Fruit fly (Drosophila melanogaster) whole organism, prepupa: Measurements from ENCODE around the gene CG14024.

Experiments used
- Blimp-1 ChIP-seq: fragments of 200-800 bp; sonication (Bioruptor generic); optimal IDR thresholded peaks from 3 replicates; lab custom pipeline; 2017; ENCODE audit warnings: missing biosample characterization, missing genetic modification characterization, mild to moderate bottlenecking, moderate library complexity, missing genetic modification reagents
- CG10631 ChIP-seq: fragments of 200-800 bp; sonication (Bioruptor generic); optimal IDR thresholded peaks from 2 replicates; lab custom pipeline; 2016; ENCODE audit warnings: missing biosample characterization, missing genetic modification characterization
- CG11294 ChIP-seq: fragments of 200-800 bp; sonication (Bioruptor generic); IDR thresholded peaks from 2 replicates; pipeline ENCODE4 v1.3.6; 2022; ENCODE audit warnings: missing biosample characterization, missing genetic modification characterization
- CG6276 ChIP-seq: fragments of 200-800 bp; sonication (Bioruptor generic); optimal IDR thresholded peaks from 2 replicates; lab custom pipeline; 2017; ENCODE audit warnings: missing biosample characterization, mild to moderate bottlenecking, missing genetic modification characterization
- CG6854 ChIP-seq: fragments of 200-800 bp; sonication (Bioruptor generic); optimal IDR thresholded peaks from 2 replicates; lab custom pipeline; 2017; ENCODE audit warnings: missing biosample characterization, mild to moderate bottlenecking, missing genetic modification characterization
- CG8632 ChIP-seq: fragments of 200-800 bp; sonication (Bioruptor generic); optimal IDR thresholded peaks from 3 replicates; lab custom pipeline; 2016; ENCODE audit warnings: missing biosample characterization, missing genetic modification characterization
- Eip75B ChIP-seq: fragments of 200-800 bp; sonication (Bioruptor generic); optimal IDR thresholded peaks from 3 replicates; lab custom pipeline; 2016; ENCODE audit warnings: missing biosample characterization, missing genetic modification characterization
- Eip93F ChIP-seq: fragments of 200-800 bp; sonication (Bioruptor generic); optimal IDR thresholded peaks from 2 replicates; lab custom pipeline; 2016; ENCODE audit warnings: missing biosample characterization, mild to moderate bottlenecking, missing genetic modification characterization
- Hr39 ChIP-seq: fragments of 200-800 bp; sonication (Bioruptor generic); optimal IDR thresholded peaks from 2 replicates; lab custom pipeline; 2016; ENCODE audit warnings: missing biosample characterization, missing genetic modification characterization
- Sox102F ChIP-seq: fragments of 200-800 bp; sonication (Bioruptor generic); optimal IDR thresholded peaks from 2 replicates; lab custom pipeline; 2016; ENCODE audit warnings: missing biosample characterization, mild to moderate bottlenecking, missing genetic modification characterization
- eg ChIP-seq: fragments of 200-800 bp; sonication (Bioruptor generic); IDR thresholded peaks from 3 replicates; pipeline ENCODE4 v1.3.6; 2022; ENCODE audit warnings: missing biosample characterization, missing genetic modification characterization
- pdm3 ChIP-seq: fragments of 200-800 bp; sonication (Bioruptor generic); optimal IDR thresholded peaks from 3 replicates; lab custom pipeline; 2016; ENCODE audit warnings: missing biosample characterization, missing genetic modification characterization
- ss ChIP-seq, 2 experiments: fragments of 200-800 bp; sonication (Bioruptor generic); optimal IDR thresholded peaks; 2 replicates in 1 of 2; 3 replicates in 1 of 2; lab custom pipeline; 2017 to 2018; ENCODE audit warnings: mild to moderate bottlenecking in 2 of 2, missing biosample characterization in 2 of 2, missing genetic modification characterization in 2 of 2, moderate library complexity in 1 of 2

DNA sequence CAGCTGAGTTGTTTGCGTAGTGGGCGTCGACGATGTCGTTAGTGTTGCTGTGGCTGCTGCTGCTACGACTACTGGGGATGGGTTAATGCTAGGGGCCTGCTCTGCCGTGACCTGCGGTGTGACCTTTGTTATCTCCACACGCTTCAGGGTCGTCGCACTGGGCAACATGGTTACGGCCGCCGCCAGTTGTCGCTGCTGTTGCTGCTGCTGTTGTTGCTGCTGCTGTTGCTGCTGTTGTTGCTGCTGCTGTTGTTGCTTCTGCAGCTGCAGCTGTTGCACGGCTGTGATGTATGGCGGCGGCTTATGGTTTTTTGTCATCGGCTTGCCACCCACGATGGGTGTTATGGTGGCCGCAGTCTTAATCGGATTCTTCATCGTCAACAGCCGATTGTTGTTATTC, 5.4 kb upstream of the CG14024 start:
- no peak for TF ChIP-seq Eip75B (GFP tag; lab: Kevin White, UChicago)
- no peak for TF ChIP-seq Hr39
- no peak for TF ChIP-seq CG11294 (GFP tag; lab: Robert Waterston, UW)
- TF ChIP-seq Eip93F = no peak
- no peak for TF ChIP-seq CG10631
- TF ChIP-seq pdm3 (GFP tag; lab: Kevin White, UChicago) = no peak
- no peak for TF ChIP-seq CG6854 (GFP tag; lab: Kevin White, UChicago)
- no peak for TF ChIP-seq Sox102F (GFP tag; lab: Kevin White, UChicago)
- TF ChIP-seq CG8632 (GFP tag; lab: Kevin White, UChicago) = no peak
- no peak for TF ChIP-seq eg (GFP tag; lab: Robert Waterston, UW)
- no peak for TF ChIP-seq ss (GFP tag; optimal IDR thresholded peaks at IDR 0.05; lab: Kevin White, UChicago)
- no peak for TF ChIP-seq CG6276 (GFP tag; lab: Kevin White, UChicago)
- TF ChIP-seq Blimp-1 (GFP tag; lab: Kevin White, UChicago) = no peak
